Worm (Caenorhabditis elegans) whole organism, L4/young adult: ENCODE results near the gene D1044.1.

Source experiments
- W03F9.2 ChIP-seq: fragments of 150-350 bp; optimal IDR thresholded peaks from 2 replicates; lab custom pipeline; 2014; ENCODE audit warnings: missing biosample characterization, missing genetic modification characterization
- dao-5 ChIP-seq: sonication (generic microtip); optimal IDR thresholded peaks from 2 replicates; lab custom pipeline; 2016; ENCODE audit warnings: missing genotype, missing genetic modification characterization, moderate library complexity, missing compliant biosample characterization
- him-1 ChIP-seq: sonication (generic microtip); optimal IDR thresholded peaks from 2 replicates; lab custom pipeline; 2016; ENCODE audit warnings: missing genotype, missing genetic modification reagents, missing genetic modification characterization, missing compliant biosample characterization

DNA sequence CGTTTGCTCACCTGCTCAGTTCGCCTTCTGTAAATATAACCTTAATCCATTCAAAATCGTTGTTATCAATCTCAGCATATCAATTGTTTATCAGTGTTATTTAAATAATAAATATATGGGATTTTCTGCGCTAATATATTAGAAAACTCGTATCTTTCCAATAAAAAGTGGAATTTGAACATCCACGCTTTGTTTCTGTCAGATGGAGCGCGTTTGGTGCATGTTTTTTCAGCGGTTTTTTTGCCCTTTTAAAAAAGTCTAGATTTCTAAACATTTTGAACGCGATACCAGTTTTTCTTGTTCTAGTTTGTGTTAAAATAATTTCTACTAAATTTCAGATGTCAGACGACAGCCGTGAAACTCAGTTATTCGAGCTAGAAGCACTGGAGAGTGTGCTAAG is 42.8 kb downstream of the D1044.1 start, which contains the start of gene F56D2.2:
- TF ChIP-seq him-1 (tag; lab: Kevin White, UChicago) (no peak), W03F9.2 (no peak), dao-5 (no peak)
